Fruit fly (Drosophila melanogaster) whole organism, embryonic: ENCODE data around the gene CG13315.
A peak's percentile ranks its signal among the peaks of the same experiment; 100 is the strongest.

Source experiments
- Aef1 ChIP-seq: fragments of 200-800 bp; sonication (Bioruptor generic); IDR thresholded peaks from 3 replicates; pipeline ENCODE4 v1.3.6; 2022; ENCODE audit warnings: missing biosample characterization, missing genetic modification characterization
- Antp ChIP-seq: fragments of 200-800 bp; sonication (Bioruptor generic); optimal IDR thresholded peaks from 3 replicates; lab custom pipeline; 2016; ENCODE audit warnings: missing biosample characterization, missing genetic modification characterization
- Atf3 ChIP-seq: fragments of 200-800 bp; sonication (Bioruptor generic); optimal IDR thresholded peaks from 3 replicates; lab custom pipeline; 2016; ENCODE audit warnings: missing biosample characterization, missing genetic modification characterization
- CG10366 ChIP-seq: fragments of 200-800 bp; sonication (Bioruptor generic); IDR thresholded peaks from 2 replicates; pipeline ENCODE4 v1.3.6; 2022; ENCODE audit warnings: missing biosample characterization, missing genetic modification characterization
- CG10431 ChIP-seq: fragments of 200-800 bp; sonication (Bioruptor generic); optimal IDR thresholded peaks from 3 replicates; lab custom pipeline; 2018; ENCODE audit warnings: missing biosample characterization, mild to moderate bottlenecking, missing genetic modification characterization
- CG10565 ChIP-seq: fragments of 200-800 bp; sonication (Bioruptor generic); optimal IDR thresholded peaks from 3 replicates; lab custom pipeline; 2016; ENCODE audit warnings: missing biosample characterization, mild to moderate bottlenecking, missing genetic modification characterization
- CG12769 ChIP-seq: fragments of 200-800 bp; sonication (Bioruptor generic); optimal IDR thresholded peaks from 2 replicates; lab custom pipeline; 2019; ENCODE audit warnings: missing biosample characterization, mild to moderate bottlenecking, missing genetic modification characterization, moderate library complexity
- CG13296 ChIP-seq: fragments of 200-800 bp; sonication (Bioruptor generic); optimal IDR thresholded peaks from 3 replicates; lab custom pipeline; 2018; ENCODE audit warnings: missing biosample characterization, mild to moderate bottlenecking, missing genetic modification characterization
- CG13894 ChIP-seq: fragments of 200-800 bp; sonication (Bioruptor generic); optimal IDR thresholded peaks from 3 replicates; lab custom pipeline; 2018; ENCODE audit warnings: missing biosample characterization, mild to moderate bottlenecking, missing genetic modification characterization, moderate library complexity
- CG15011 ChIP-seq: fragments of 200-800 bp; sonication (Bioruptor generic); optimal IDR thresholded peaks from 3 replicates; lab custom pipeline; 2018; ENCODE audit warnings: missing biosample characterization, mild to moderate bottlenecking, missing genetic modification characterization
- CG1529 ChIP-seq: fragments of 200-800 bp; sonication (Bioruptor generic); optimal IDR thresholded peaks from 3 replicates; lab custom pipeline; 2018; ENCODE audit warnings: missing biosample characterization, missing genetic modification characterization
- CG15696 ChIP-seq: fragments of 200-800 bp; sonication (Bioruptor generic); optimal IDR thresholded peaks from 2 replicates; lab custom pipeline; 2019; ENCODE audit warnings: missing biosample characterization, mild to moderate bottlenecking, missing genetic modification characterization, moderate library complexity
- CG17612 ChIP-seq: fragments of 200-800 bp; sonication (Bioruptor generic); IDR thresholded peaks from 2 replicates; pipeline ENCODE4 v1.3.6; 2022; ENCODE audit warnings: missing biosample characterization, missing genetic modification characterization
- CG18262 ChIP-seq: fragments of 200-800 bp; optimal IDR thresholded peaks from 3 replicates; lab custom pipeline; 2019; ENCODE audit warnings: missing biosample characterization, mild to moderate bottlenecking, missing genetic modification characterization, moderate library complexity
- CG30403 ChIP-seq: fragments of 200-800 bp; sonication (Bioruptor generic); optimal IDR thresholded peaks from 3 replicates; lab custom pipeline; 2016; ENCODE audit warnings: missing biosample characterization, missing genetic modification characterization
- CG31224 ChIP-seq: fragments of 200-800 bp; sonication (Bioruptor generic); IDR thresholded peaks from 2 replicates; pipeline ENCODE4 v1.3.6; 2022; ENCODE audit warnings: missing biosample characterization, missing genetic modification characterization
- CG3847 ChIP-seq: fragments of 200-800 bp; sonication (Bioruptor generic); IDR thresholded peaks from 2 replicates; pipeline ENCODE4 v1.3.6; 2022; ENCODE audit warnings: missing biosample characterization, missing genetic modification characterization
- CG8089 ChIP-seq: fragments of 200-800 bp; sonication (Bioruptor generic); optimal IDR thresholded peaks from 3 replicates; lab custom pipeline; 2016; ENCODE audit warnings: missing biosample characterization, missing genetic modification characterization
- CG9876 ChIP-seq: fragments of 200-800 bp; sonication (Bioruptor generic); optimal IDR thresholded peaks from 2 replicates; lab custom pipeline; 2016; ENCODE audit warnings: missing biosample characterization, missing genetic modification characterization
- Chrac-16 ChIP-seq: fragments of 200-800 bp; sonication (Bioruptor generic); optimal IDR thresholded peaks from 3 replicates; lab custom pipeline; 2016; ENCODE audit warnings: missing biosample characterization, missing genetic modification characterization
- Dip2 ChIP-seq: fragments of 200-800 bp; sonication (Bioruptor generic); IDR thresholded peaks from 2 replicates; pipeline ENCODE4 v1.3.6; 2022; ENCODE audit warnings: missing biosample characterization, missing genetic modification characterization
- Fer2 ChIP-seq: fragments of 200-800 bp; sonication (Bioruptor generic); optimal IDR thresholded peaks from 2 replicates; lab custom pipeline; 2018; ENCODE audit warnings: missing biosample characterization, mild to moderate bottlenecking, missing genetic modification characterization, moderate library complexity
- H2.0 ChIP-seq: fragments of 200-800 bp; sonication (Bioruptor generic); IDR thresholded peaks from 2 replicates; pipeline ENCODE4 v1.3.6; 2022; ENCODE audit warnings: missing biosample characterization, missing genetic modification characterization
- Jarid2 ChIP-seq: fragments of 200-800 bp; sonication (Bioruptor generic); optimal IDR thresholded peaks from 3 replicates; lab custom pipeline; 2017; ENCODE audit warnings: mild to moderate bottlenecking, missing biosample characterization, missing genetic modification reagents, missing genetic modification characterization
- Med ChIP-seq: fragments of 200-800 bp; sonication (Bioruptor generic); peaks from one replicate; lab custom pipeline; 2016; ENCODE audit warnings: missing biosample characterization, missing genetic modification characterization, mild to moderate bottlenecking, inconsistent platforms, moderate library complexity
- Nf-YB ChIP-seq: fragments of 200-800 bp; sonication (Bioruptor generic); optimal IDR thresholded peaks from 3 replicates; lab custom pipeline; 2019; ENCODE audit warnings: missing biosample characterization, mild to moderate bottlenecking, missing genetic modification characterization, moderate library complexity
- Sry-β ChIP-seq: fragments of 200-800 bp; sonication (Bioruptor generic); optimal IDR thresholded peaks from 2 replicates; lab custom pipeline; 2018; ENCODE audit warnings: missing biosample characterization, mild to moderate bottlenecking, missing genetic modification characterization, moderate library complexity
- Xrp1 ChIP-seq: fragments of 200-800 bp; sonication (Bioruptor generic); IDR thresholded peaks from 2 replicates; pipeline ENCODE4 v1.3.6; 2022; ENCODE audit warnings: missing biosample characterization, missing genetic modification characterization
- ap ChIP-seq: fragments of 200-800 bp; sonication (Bioruptor generic); IDR thresholded peaks from 2 replicates; pipeline ENCODE4 v1.3.6; 2022; ENCODE audit warnings: missing biosample characterization, missing genetic modification characterization
- ara ChIP-seq: fragments of 200-800 bp; sonication (Bioruptor generic); IDR thresholded peaks from 2 replicates; pipeline ENCODE4 v1.3.6; 2022; ENCODE audit warnings: missing biosample characterization, missing genetic modification characterization
- bsh ChIP-seq, 2 experiments: fragments of 200-800 bp; sonication (Bioruptor generic); optimal IDR thresholded peaks; 2 replicates each; lab custom pipeline; 2017 to 2018; ENCODE audit warnings: mild to moderate bottlenecking in 2 of 2, missing biosample characterization in 2 of 2, missing genetic modification characterization in 2 of 2, moderate library complexity in 1 of 2
- cg ChIP-seq: fragments of 200-800 bp; sonication (Bioruptor generic); optimal IDR thresholded peaks from 3 replicates; lab custom pipeline; 2019; ENCODE audit warnings: missing biosample characterization, mild to moderate bottlenecking, missing genetic modification characterization, moderate library complexity
- chinmo ChIP-seq: fragments of 200-800 bp; sonication (Bioruptor generic); IDR thresholded peaks from 4 replicates; pipeline ENCODE4 v1.3.6; 2022; ENCODE audit warnings: missing biosample characterization, missing genetic modification characterization; ENCODE audit not compliant: partially characterized antibody
- eyg ChIP-seq: fragments of 200-800 bp; sonication (Bioruptor generic); optimal IDR thresholded peaks from 3 replicates; lab custom pipeline; 2016; ENCODE audit warnings: missing biosample characterization, missing genetic modification characterization
- gem ChIP-seq: fragments of 200-800 bp; sonication (Bioruptor generic); optimal IDR thresholded peaks from 2 replicates; lab custom pipeline; 2019; ENCODE audit warnings: missing biosample characterization, mild to moderate bottlenecking, missing genetic modification characterization, moderate library complexity
- lola ChIP-seq, 3 experiments: fragments of >200 bp in 2 of 3; fragments of 200-800 bp in 1 of 3; sonication (Bioruptor generic) in 1 of 3; optimal IDR thresholded peaks; 2 replicates each; lab custom pipeline; 2017 to 2019; ENCODE audit warnings: missing biosample characterization in 3 of 3, missing genetic modification characterization in 3 of 3, mild to moderate bottlenecking in 1 of 3, moderate library complexity in 1 of 3
- maf-S ChIP-seq: fragments of 200-800 bp; sonication (Bioruptor generic); optimal IDR thresholded peaks from 2 replicates; lab custom pipeline; 2016; ENCODE audit warnings: missing biosample characterization, missing genetic modification characterization
- mam ChIP-seq: fragments of 200-800 bp; sonication (Bioruptor generic); optimal IDR thresholded peaks from 3 replicates; lab custom pipeline; 2016; ENCODE audit warnings: missing biosample characterization, missing genetic modification characterization
- nau ChIP-seq: fragments of 200-800 bp; sonication (Bioruptor generic); optimal IDR thresholded peaks from 3 replicates; lab custom pipeline; 2017; ENCODE audit warnings: missing biosample characterization, mild to moderate bottlenecking, missing genetic modification characterization, missing genetic modification reagents
- rib ChIP-seq: fragments of 200-800 bp; sonication (Bioruptor generic); IDR thresholded peaks from 2 replicates; pipeline ENCODE4 v1.3.6; 2022; ENCODE audit warnings: missing biosample characterization, missing genetic modification characterization
- sc ChIP-seq, 3 experiments: fragments of >200 bp in 2 of 3; fragments of 200-800 bp in 1 of 3; sonication (Bioruptor generic) in 1 of 3; optimal IDR thresholded peaks; 2 replicates in 2 of 3; 3 replicates in 1 of 3; lab custom pipeline; 2017; ENCODE audit warnings: mild to moderate bottlenecking in 1 of 3, missing biosample characterization in 1 of 3, missing genetic modification characterization in 1 of 3, missing genetic modification reagents in 1 of 3
- sens ChIP-seq: fragments of 200-800 bp; sonication (Bioruptor generic); peaks from one replicate; lab custom pipeline; 2016; ENCODE audit warnings: missing biosample characterization, missing genetic modification characterization
- sens-2 ChIP-seq: fragments of 200-800 bp; sonication (Bioruptor generic); IDR thresholded peaks from 2 replicates; pipeline ENCODE4 v1.3.6; 2022; ENCODE audit warnings: missing biosample characterization, missing genetic modification characterization
- sqz ChIP-seq: fragments of 200-800 bp; sonication (Bioruptor generic); optimal IDR thresholded peaks from 3 replicates; lab custom pipeline; 2018; ENCODE audit warnings: missing biosample characterization, mild to moderate bottlenecking, missing genetic modification characterization
- twi ChIP-seq: fragments of 200-800 bp; optimal IDR thresholded peaks from 2 replicates; lab custom pipeline; 2019; ENCODE audit warnings: missing biosample characterization, mild to moderate bottlenecking, missing genetic modification characterization, moderate library complexity

CG13315 gene

dm6 chr3L:9113582-9114282 is 17.1 kb downstream of the CG13315 start:
- TF ChIP-seq Fer2 (tag; lab: Kevin White, UChicago), result no peak
- TF ChIP-seq H2.0 (GFP tag; lab: Robert Waterston, UW), result no peak
- peak; percentile 33 for TF ChIP-seq CG12769 (tag; lab: Kevin White, UChicago)
- TF ChIP-seq twi, result peak; percentile 99
- TF ChIP-seq ara (GFP tag; lab: Robert Waterston, UW), result peak; percentile 33; the same call in 1 of the 2 replicates
- peak; percentile 6 for TF ChIP-seq CG18262
- TF ChIP-seq Aef1 (GFP tag; lab: Robert Waterston, UW), result no peak
- TF ChIP-seq Jarid2 (GFP tag; lab: Kevin White, UChicago), result no peak
- no peak for TF ChIP-seq eyg (GFP tag; lab: Kevin White, UChicago)
- TF ChIP-seq rib (GFP tag; lab: Robert Waterston, UW), result no peak
- no peak for TF ChIP-seq CG1529
- no peak for TF ChIP-seq maf-S (GFP tag; lab: Kevin White, UChicago)
- 0 out of 2 replicates have a peak, but pooled peaks have one; percentile 17 for TF ChIP-seq Xrp1 (GFP tag; lab: Robert Waterston, UW)
- no peak for TF ChIP-seq CG10366 (GFP tag; lab: Robert Waterston, UW)
- no peak for TF ChIP-seq mam (GFP tag; lab: Kevin White, UChicago)
- TF ChIP-seq nau (GFP tag; lab: Kevin White, UChicago), result peak; percentile 86
- TF ChIP-seq CG15011 (GFP tag; lab: Kevin White, UChicago), result no peak
- no peak for TF ChIP-seq Sry-β (GFP tag; lab: Kevin White, UChicago)
- no peak for TF ChIP-seq Dip2 (GFP tag; lab: Robert Waterston, UW)
- TF ChIP-seq sens (GFP tag; lab: Kevin White, UChicago), result peak; percentile 77
- peak; percentile 53 for TF ChIP-seq cg (GFP tag; lab: Kevin White, UChicago)
- TF ChIP-seq CG9876 (GFP tag; lab: Kevin White, UChicago), result no peak
- no peak for TF ChIP-seq CG15696 (tag; lab: Kevin White, UChicago)
- no peak for TF ChIP-seq Chrac-16 (GFP tag; lab: Kevin White, UChicago)
- TF ChIP-seq lola (GFP tag; optimal IDR thresholded peaks at IDR 0.05; lab: Kevin White, UChicago), result no peak
- TF ChIP-seq sqz (GFP tag; lab: Kevin White, UChicago), result peak; percentile 6
- no peak for TF ChIP-seq CG17612
- no peak for TF ChIP-seq CG8089
- TF ChIP-seq sc (optimal IDR thresholded peaks at IDR 0.05; lab: Kevin White, UChicago), result no peak
- TF ChIP-seq sc (GFP tag; optimal IDR thresholded peaks at IDR 0.05; lab: Kevin White, UChicago), result no peak
- TF ChIP-seq chinmo (GFP tag; lab: Robert Waterston, UW), result 0 out of 4 replicates have a peak, but pooled peaks have one; percentile 63
- no peak for TF ChIP-seq Antp
- TF ChIP-seq CG31224 (GFP tag; lab: Robert Waterston, UW), result no peak
- no peak for TF ChIP-seq CG3847 (GFP tag; lab: Robert Waterston, UW)
- no peak for TF ChIP-seq sens-2 (GFP tag; lab: Robert Waterston, UW)
- peak; percentile 46 for TF ChIP-seq Med
- no peak for TF ChIP-seq CG13894 (tag; lab: Kevin White, UChicago)
- no peak for TF ChIP-seq CG10565 (GFP tag; lab: Kevin White, UChicago)
- TF ChIP-seq Nf-YB (GFP tag; lab: Kevin White, UChicago), result no peak
- TF ChIP-seq gem (tag; lab: Kevin White, UChicago), result peak; percentile 14
- TF ChIP-seq CG13296, result no peak
- TF ChIP-seq ap (GFP tag; lab: Robert Waterston, UW), result no peak
- TF ChIP-seq bsh (GFP tag; optimal IDR thresholded peaks at IDR 0.05; lab: Kevin White, UChicago), result peak in 1 of 2 experiments; percentile 6
- no peak for TF ChIP-seq CG10431 (GFP tag; lab: Kevin White, UChicago)
- TF ChIP-seq Atf3 (GFP tag; lab: Kevin White, UChicago), result no peak
- TF ChIP-seq CG30403 (GFP tag; lab: Kevin White, UChicago), result no peak
